Fruit fly (Drosophila melanogaster) whole organism: Measurements from ENCODE around the gene Zmynd8.

Source experiments
- CG8478 ChIP-seq: fragments of >200 bp; optimal IDR thresholded peaks from 2 replicates; lab custom pipeline; 2018; ENCODE audit warnings: inconsistent platforms
- Dll ChIP-seq: fragments of >200 bp; optimal IDR thresholded peaks from 2 replicates; lab custom pipeline; 2017
- pan ChIP-seq: fragments of >200 bp; optimal IDR thresholded peaks from 2 replicates; lab custom pipeline; 2017
- usp ChIP-seq: fragments of >200 bp; optimal IDR thresholded peaks from 2 replicates; lab custom pipeline; 2017; ENCODE audit warnings: missing biosample characterization, missing genetic modification characterization, mixed read lengths

- no peak for TF ChIP-seq usp (GFP tag; lab: Kevin White, UChicago)
- TF ChIP-seq Dll (lab: Kevin White, UChicago) = no peak
- no peak for TF ChIP-seq CG8478 (lab: Kevin White, UChicago)
- TF ChIP-seq pan (lab: Kevin White, UChicago) = no peak
These were observed 27.4 kb downstream of the Zmynd8 start for dm6 chr3R:31696664-31697063.
